Fruit fly (Drosophila melanogaster) whole organism, embryonic: Measurements from ENCODE around the gene eIF4E7.

ENCODE experiments used
- Antp ChIP-seq: fragments of 200-800 bp; sonication (Bioruptor generic); optimal IDR thresholded peaks from 3 replicates; lab custom pipeline; 2016; ENCODE audit warnings: missing biosample characterization, missing genetic modification characterization
- Asciz ChIP-seq: fragments of 200-800 bp; sonication (Bioruptor generic); optimal IDR thresholded peaks from 2 replicates; lab custom pipeline; 2017; ENCODE audit warnings: missing biosample characterization, mild to moderate bottlenecking, missing genetic modification characterization, missing genetic modification reagents
- Atf-2 ChIP-seq: fragments of 200-800 bp; sonication (Bioruptor generic); optimal IDR thresholded peaks from 2 replicates; lab custom pipeline; 2016; ENCODE audit warnings: missing biosample characterization, missing genetic modification characterization
- B-H1 ChIP-seq: fragments of 200-800 bp; sonication (Bioruptor generic); IDR thresholded peaks from 3 replicates; pipeline ENCODE4 v1.3.6; 2022; ENCODE audit warnings: missing biosample characterization, missing genetic modification characterization
- Bteb2 ChIP-seq: fragments of 200-800 bp; sonication (Bioruptor generic); optimal IDR thresholded peaks from 2 replicates; lab custom pipeline; 2016; ENCODE audit warnings: missing biosample characterization, missing genetic modification characterization
- CG13424 ChIP-seq: fragments of 200-800 bp; sonication (Bioruptor generic); optimal IDR thresholded peaks from 2 replicates; lab custom pipeline; 2019; ENCODE audit warnings: missing biosample characterization, mild to moderate bottlenecking, missing genetic modification characterization, moderate library complexity
- CG13894 ChIP-seq: fragments of 200-800 bp; sonication (Bioruptor generic); optimal IDR thresholded peaks from 3 replicates; lab custom pipeline; 2018; ENCODE audit warnings: missing biosample characterization, mild to moderate bottlenecking, missing genetic modification characterization, moderate library complexity
- CG14441 ChIP-seq: fragments of 200-800 bp; sonication (Bioruptor generic); IDR thresholded peaks from 2 replicates; pipeline ENCODE4 v1.3.6; 2022; ENCODE audit warnings: missing biosample characterization, missing genetic modification characterization
- CG17359 ChIP-seq: fragments of 200-800 bp; sonication (Bioruptor generic); optimal IDR thresholded peaks from 3 replicates; lab custom pipeline; 2018; ENCODE audit warnings: missing biosample characterization, mild to moderate bottlenecking, missing genetic modification characterization, moderate library complexity
- CG17385 ChIP-seq: fragments of 200-800 bp; sonication (Bioruptor generic); optimal IDR thresholded peaks from 3 replicates; lab custom pipeline; 2018; ENCODE audit warnings: missing biosample characterization, mild to moderate bottlenecking, missing genetic modification characterization
- CG1792 ChIP-seq: fragments of 200-800 bp; sonication (Bioruptor generic); optimal IDR thresholded peaks from 2 replicates; lab custom pipeline; 2016; ENCODE audit warnings: missing biosample characterization, missing genetic modification characterization
- CG1832 ChIP-seq: fragments of 200-800 bp; sonication (Bioruptor generic); optimal IDR thresholded peaks from 2 replicates; lab custom pipeline; 2017; ENCODE audit warnings: missing biosample characterization, mild to moderate bottlenecking, missing genetic modification characterization, inconsistent platforms
- CG2116 ChIP-seq: fragments of 200-800 bp; sonication (Bioruptor generic); optimal IDR thresholded peaks from 3 replicates; lab custom pipeline; 2018; ENCODE audit warnings: missing biosample characterization, mild to moderate bottlenecking, missing genetic modification characterization
- CG2678 ChIP-seq: fragments of 200-800 bp; sonication (Bioruptor generic); optimal IDR thresholded peaks from 3 replicates; lab custom pipeline; 2019; ENCODE audit warnings: missing biosample characterization, mild to moderate bottlenecking, missing genetic modification characterization, moderate library complexity
- CG3065 ChIP-seq: fragments of 200-800 bp; sonication (Bioruptor generic); optimal IDR thresholded peaks from 2 replicates; lab custom pipeline; 2016; ENCODE audit warnings: missing biosample characterization, missing genetic modification characterization
- CG7271 ChIP-seq: fragments of 200-800 bp; sonication (Bioruptor generic); optimal IDR thresholded peaks from 2 replicates; lab custom pipeline; 2018; ENCODE audit warnings: missing biosample characterization, mild to moderate bottlenecking, missing genetic modification characterization, moderate library complexity
- D19A ChIP-seq: fragments of 200-800 bp; optimal IDR thresholded peaks from 3 replicates; lab custom pipeline; 2019; ENCODE audit warnings: missing biosample characterization, mild to moderate bottlenecking, missing genetic modification characterization, moderate library complexity
- Dref ChIP-seq: fragments of 200-800 bp; sonication (Bioruptor generic); IDR thresholded peaks from 2 replicates; pipeline ENCODE4 v1.3.6; 2022; ENCODE audit warnings: missing biosample characterization, missing genetic modification characterization
- Gsc ChIP-seq: fragments of 200-800 bp; sonication (Bioruptor generic); IDR thresholded peaks from 2 replicates; pipeline ENCODE4 v1.3.6; 2022; ENCODE audit warnings: missing biosample characterization, missing genetic modification characterization
- Hmr ChIP-seq: fragments of 200-800 bp; sonication (Bioruptor generic); optimal IDR thresholded peaks from 3 replicates; lab custom pipeline; 2017; ENCODE audit warnings: mild to moderate bottlenecking, missing biosample characterization, missing genetic modification reagents, missing genetic modification characterization
- Opbp ChIP-seq: fragments of 200-800 bp; sonication (Bioruptor generic); IDR thresholded peaks from 3 replicates; pipeline ENCODE4 v1.3.6; 2022; ENCODE audit warnings: missing biosample characterization, missing genetic modification characterization; ENCODE audit not compliant: partially characterized antibody
- PHDP ChIP-seq: fragments of 200-800 bp; sonication (Bioruptor generic); optimal IDR thresholded peaks from 3 replicates; lab custom pipeline; 2018; ENCODE audit warnings: missing biosample characterization, mild to moderate bottlenecking, missing genetic modification characterization, moderate library complexity
- Ptx1 ChIP-seq: fragments of 200-800 bp; sonication (Bioruptor generic); IDR thresholded peaks from 2 replicates; pipeline ENCODE4 v1.3.6; 2022; ENCODE audit warnings: missing biosample characterization, missing genetic modification characterization
- Spps ChIP-seq: fragments of 200-800 bp; sonication (Bioruptor generic); optimal IDR thresholded peaks from 2 replicates; lab custom pipeline; 2018; ENCODE audit warnings: missing biosample characterization, mild to moderate bottlenecking, missing genetic modification characterization
- Tbp ChIP-seq: fragments of >200 bp; optimal IDR thresholded peaks from 2 replicates; lab custom pipeline; 2018; ENCODE audit warnings: missing biosample characterization, missing genetic modification characterization
- Trl ChIP-seq, 3 experiments: fragments of >200 bp in 2 of 3; fragments of 200-800 bp in 1 of 3; sonication (Bioruptor generic) in 1 of 3; optimal IDR thresholded peaks; 2 replicates in 1 of 3; 3 replicates in 2 of 3; lab custom pipeline; 2016 to 2017; ENCODE audit warnings: missing biosample characterization in 1 of 3, missing genetic modification characterization in 1 of 3
- ase ChIP-seq: fragments of 200-800 bp; sonication (Bioruptor generic); IDR thresholded peaks from 3 replicates; pipeline ENCODE4 v1.3.6; 2022; ENCODE audit warnings: missing biosample characterization, missing genetic modification characterization
- bab2 ChIP-seq: fragments of 200-800 bp; sonication (Bioruptor generic); optimal IDR thresholded peaks from 2 replicates; lab custom pipeline; 2016; ENCODE audit warnings: missing biosample characterization, missing genetic modification characterization
- chn ChIP-seq: fragments of 200-800 bp; sonication (Bioruptor generic); optimal IDR thresholded peaks from 2 replicates; lab custom pipeline; 2016; ENCODE audit warnings: missing biosample characterization, missing genetic modification characterization
- cwo ChIP-seq: fragments of 200-800 bp; sonication (Bioruptor generic); optimal IDR thresholded peaks from 3 replicates; lab custom pipeline; 2017; ENCODE audit warnings: missing biosample characterization, missing genetic modification characterization, mild to moderate bottlenecking, moderate library complexity, missing genetic modification reagents
- dan ChIP-seq: fragments of 200-800 bp; sonication (Bioruptor generic); IDR thresholded peaks from 2 replicates; pipeline ENCODE4 v1.3.6; 2022; ENCODE audit warnings: missing biosample characterization, missing genetic modification characterization
- disco-r ChIP-seq: fragments of 200-800 bp; sonication (Bioruptor generic); optimal IDR thresholded peaks from 2 replicates; lab custom pipeline; 2016; ENCODE audit warnings: missing biosample characterization, missing genetic modification characterization
- hb ChIP-seq: fragments of 200-800 bp; sonication (Bioruptor generic); IDR thresholded peaks from 3 replicates; pipeline ENCODE4 v1.3.6; 2022; ENCODE audit warnings: missing biosample characterization, missing genetic modification characterization; ENCODE audit not compliant: partially characterized antibody
- hbn ChIP-seq: fragments of 200-800 bp; sonication (Bioruptor generic); IDR thresholded peaks from 2 replicates; pipeline ENCODE4 v1.3.6; 2022; ENCODE audit warnings: missing biosample characterization, missing genetic modification characterization; ENCODE audit not compliant: partially characterized antibody
- hth ChIP-seq: fragments of >200 bp; optimal IDR thresholded peaks from 2 replicates; lab custom pipeline; 2017; ENCODE audit warnings: inconsistent platforms
- ken ChIP-seq: fragments of 200-800 bp; sonication (Bioruptor generic); IDR thresholded peaks from 3 replicates; pipeline ENCODE4 v1.3.6; 2022; ENCODE audit warnings: missing biosample characterization, missing genetic modification characterization
- klu ChIP-seq: fragments of 200-800 bp; sonication (Bioruptor generic); IDR thresholded peaks from 2 replicates; pipeline ENCODE4 v1.3.6; 2022; ENCODE audit warnings: missing biosample characterization, missing genetic modification characterization
- lbe ChIP-seq: fragments of 200-800 bp; sonication (Bioruptor generic); optimal IDR thresholded peaks from 2 replicates; lab custom pipeline; 2016; ENCODE audit warnings: missing biosample characterization, mild to moderate bottlenecking, missing genetic modification characterization
- mld ChIP-seq: fragments of 200-800 bp; sonication (Bioruptor generic); IDR thresholded peaks from 3 replicates; pipeline ENCODE4 v1.3.6; 2022; ENCODE audit warnings: missing biosample characterization, missing genetic modification characterization; ENCODE audit not compliant: partially characterized antibody
- nau ChIP-seq: fragments of 200-800 bp; sonication (Bioruptor generic); optimal IDR thresholded peaks from 3 replicates; lab custom pipeline; 2017; ENCODE audit warnings: missing biosample characterization, mild to moderate bottlenecking, missing genetic modification characterization, missing genetic modification reagents
- oc ChIP-seq: fragments of 200-800 bp; sonication (Bioruptor generic); optimal IDR thresholded peaks from 2 replicates; lab custom pipeline; 2018; ENCODE audit warnings: missing biosample characterization, mild to moderate bottlenecking, missing genetic modification characterization, moderate library complexity
- pho ChIP-seq: fragments of 200-800 bp; sonication (Bioruptor generic); optimal IDR thresholded peaks from 2 replicates; lab custom pipeline; 2016; ENCODE audit warnings: missing biosample characterization, missing genetic modification characterization
- pzg ChIP-seq: fragments of 200-800 bp; sonication (Bioruptor generic); optimal IDR thresholded peaks from 3 replicates; lab custom pipeline; 2018; ENCODE audit warnings: missing biosample characterization, mild to moderate bottlenecking, missing genetic modification characterization, moderate library complexity
- sd ChIP-seq: fragments of 200-800 bp; sonication (Bioruptor generic); optimal IDR thresholded peaks from 3 replicates; lab custom pipeline; 2018; ENCODE audit warnings: missing biosample characterization, mild to moderate bottlenecking, missing genetic modification characterization, moderate library complexity
- sob ChIP-seq: fragments of 200-800 bp; sonication (Bioruptor generic); IDR thresholded peaks from 2 replicates; pipeline ENCODE4 v1.3.6; 2022; ENCODE audit warnings: missing biosample characterization, missing genetic modification characterization
- tna ChIP-seq: fragments of 200-800 bp; sonication (Bioruptor generic); IDR thresholded peaks from 2 replicates; pipeline ENCODE4 v1.3.6; 2022; ENCODE audit warnings: missing biosample characterization, missing genetic modification characterization; ENCODE audit not compliant: partially characterized antibody
- twi ChIP-seq: fragments of 200-800 bp; optimal IDR thresholded peaks from 2 replicates; lab custom pipeline; 2019; ENCODE audit warnings: missing biosample characterization, mild to moderate bottlenecking, missing genetic modification characterization, moderate library complexity
- unc-4 ChIP-seq: fragments of 200-800 bp; sonication (Bioruptor generic); IDR thresholded peaks from 2 replicates; pipeline ENCODE4 v1.3.6; 2022; ENCODE audit warnings: missing biosample characterization, missing genetic modification characterization; ENCODE audit not compliant: partially characterized antibody
- wor ChIP-seq: fragments of 200-800 bp; sonication (Bioruptor generic); IDR thresholded peaks from 2 replicates; pipeline ENCODE4 v1.3.6; 2022; ENCODE audit warnings: missing biosample characterization, missing genetic modification characterization

The eIF4E7 gene

DNA sequence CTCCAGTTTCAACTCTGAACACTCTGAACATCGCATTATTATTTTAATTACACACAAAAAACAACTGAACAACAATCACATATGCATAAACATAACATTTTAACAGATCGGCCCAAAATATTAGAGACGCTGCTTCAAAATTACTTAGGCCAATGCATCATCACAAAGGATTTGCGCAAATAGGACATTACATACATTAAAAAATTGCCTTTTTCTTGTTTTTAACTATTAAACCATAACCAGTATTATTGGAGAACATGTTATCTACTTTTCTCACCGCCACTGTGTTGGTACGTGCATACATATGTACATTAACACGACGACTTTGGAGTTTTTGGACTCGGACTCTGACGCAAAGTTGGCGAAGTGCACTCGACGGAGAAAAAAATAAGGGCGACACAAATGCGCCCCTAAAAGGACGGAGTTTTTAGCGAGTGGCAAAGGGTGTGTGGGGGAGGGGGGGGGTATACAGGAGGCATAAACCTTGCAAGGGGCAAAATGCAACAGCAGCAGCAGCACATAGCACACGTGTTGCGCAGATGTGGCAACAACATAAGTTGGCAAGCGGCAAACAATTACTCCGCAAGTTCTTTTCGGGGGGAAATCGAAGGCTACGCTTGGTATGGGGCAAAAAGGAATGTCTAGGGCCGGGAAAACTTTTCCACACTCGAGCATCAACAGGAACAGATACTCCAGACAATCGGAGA lies 32.5 kb downstream of the eIF4E7 start (continued):
- TF ChIP-seq bab2 (GFP tag; lab: Kevin White, UChicago) (peak; percentile 52), hth (lab: Kevin White, UChicago) (no peak), CG17359 (tag; lab: Kevin White, UChicago) (peak; percentile 78), unc-4 (GFP tag; lab: Robert Waterston, UW) (no peak), hbn (no peak), B-H1 (peak; percentile 58; the same call in 2 of the 3 replicates), Antp (peak; percentile 39), lbe (GFP tag; lab: Kevin White, UChicago) (peak; percentile 72), Ptx1 (GFP tag; lab: Robert Waterston, UW) (peak; percentile 62), tna (GFP tag; lab: Robert Waterston, UW) (no peak), pho (GFP tag; lab: Kevin White, UChicago) (peak; percentile 16), CG2116 (GFP tag; lab: Kevin White, UChicago) (no peak), hb (GFP tag; lab: Robert Waterston, UW) (no peak), D19A (tag; lab: Kevin White, UChicago) (peak; percentile 62), dan (GFP tag; lab: Robert Waterston, UW) (no peak), Opbp (no peak), wor (peak; percentile 50; the same call in 1 of the 2 replicates), disco-r (GFP tag; lab: Kevin White, UChicago) (peak; percentile 10), Gsc (no peak), klu (GFP tag; lab: Robert Waterston, UW) (no peak), CG7271 (no peak), cwo (GFP tag; lab: Kevin White, UChicago) (peak; percentile 8), ase (peak; percentile 54; the same call in 1 of the 3 replicates), CG17385 (GFP tag; lab: Kevin White, UChicago) (peak; percentile 55), CG3065 (no peak), Hmr (peak; percentile 49), CG1792 (GFP tag; lab: Kevin White, UChicago) (no peak), Trl (optimal IDR thresholded peaks at IDR 0.05; lab: Kevin White, UChicago) (no peak), Trl (GFP tag; optimal IDR thresholded peaks at IDR 0.05; lab: Kevin White, UChicago) (peak; percentile 53), sd (tag; lab: Kevin White, UChicago) (no peak), twi (tag; lab: Kevin White, UChicago) (peak; percentile 96), Spps (tag; lab: Kevin White, UChicago) (peak; percentile 28), CG13424 (tag; lab: Kevin White, UChicago) (peak; percentile 55), Dref (GFP tag; lab: Robert Waterston, UW) (no peak), chn (GFP tag; lab: Kevin White, UChicago) (peak; percentile 58), mld (no peak), oc (tag; lab: Kevin White, UChicago) (peak; percentile 58), sob (GFP tag; lab: Robert Waterston, UW) (no peak), Tbp (GFP tag; lab: Kevin White, UChicago) (no peak), ken (GFP tag; lab: Robert Waterston, UW) (peak; percentile 71), pzg (GFP tag; lab: Kevin White, UChicago) (no peak), Asciz (GFP tag; lab: Kevin White, UChicago) (peak; percentile 79), nau (GFP tag; lab: Kevin White, UChicago) (peak; percentile 37), CG2678 (peak; percentile 64), CG1832 (no peak), Atf-2 (GFP tag; lab: Kevin White, UChicago) (peak; percentile 39), Bteb2 (peak; percentile 22), PHDP (tag; lab: Kevin White, UChicago) (peak; percentile 73), CG14441 (GFP tag; lab: Robert Waterston, UW) (peak; percentile 77), CG13894 (tag; lab: Kevin White, UChicago) (no peak)
